Worm (Caenorhabditis elegans) whole organism, late embryonic: ENCODE data around the gene T04C12.11.
A peak's percentile ranks its signal among the peaks of the same experiment; 100 is the strongest.

Experiments used
- dmd-4 ChIP-seq: sonication (generic microtip); optimal IDR thresholded peaks from 2 replicates; lab custom pipeline; 2016; ENCODE audit warnings: borderline replicate concordance, missing genetic modification characterization, missing compliant biosample characterization
- elt-2 ChIP-seq: sonication (generic microtip); optimal IDR thresholded peaks from 2 replicates; lab custom pipeline; 2016; ENCODE audit warnings: missing genetic modification reagents, missing genetic modification characterization, missing compliant biosample characterization
- fkh-6 ChIP-seq: sonication (generic microtip); optimal IDR thresholded peaks from 2 replicates; lab custom pipeline; 2016; ENCODE audit warnings: missing genetic modification characterization, missing compliant biosample characterization
- tbx-2 ChIP-seq: sonication (generic microtip); optimal IDR thresholded peaks from 2 replicates; lab custom pipeline; 2016; ENCODE audit warnings: missing genetic modification characterization, missing compliant biosample characterization
- unc-42 ChIP-seq: sonication (generic microtip); optimal IDR thresholded peaks from 2 replicates; lab custom pipeline; 2016; ENCODE audit warnings: missing genotype, missing genetic modification characterization, missing compliant biosample characterization

DNA sequence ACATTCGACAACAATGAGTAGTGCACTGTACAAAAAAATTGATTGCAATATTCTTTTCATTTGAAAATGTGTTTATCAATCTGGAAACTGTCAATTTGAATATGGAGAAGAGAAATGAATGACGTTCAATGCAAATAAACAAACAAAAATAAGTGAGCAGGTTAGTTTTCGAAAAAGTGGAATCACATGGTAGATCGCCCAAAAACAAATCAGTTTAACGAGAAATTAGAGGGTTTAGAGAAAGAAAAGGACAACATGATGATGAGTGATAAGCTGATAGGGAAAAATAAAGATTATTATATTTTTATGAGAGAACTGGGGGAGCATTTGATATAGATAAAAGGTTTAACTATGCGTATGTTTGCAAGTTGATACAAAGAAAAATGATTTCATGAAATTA, 9.2 kb upstream of the T04C12.11 start, which contains the start of gene T04C12.8:
- TF ChIP-seq unc-42 (tag; lab: Kevin White, UChicago): no peak
- no peak for TF ChIP-seq dmd-4
- peak; percentile 83 for TF ChIP-seq elt-2 (tag; lab: Kevin White, UChicago)
- no peak for TF ChIP-seq fkh-6 (tag; lab: Kevin White, UChicago)
- no peak for TF ChIP-seq tbx-2 (tag; lab: Kevin White, UChicago)
